Fruit fly (Drosophila melanogaster) whole organism, embryonic: ENCODE data around the gene slmb.

ENCODE experiments used
- C15 ChIP-seq: fragments of 200-800 bp; sonication (Bioruptor generic); IDR thresholded peaks from 3 replicates; pipeline ENCODE4 v1.3.6; 2022; ENCODE audit warnings: missing biosample characterization, missing genetic modification characterization
- CG10321 ChIP-seq: fragments of 200-800 bp; sonication (Bioruptor generic); IDR thresholded peaks from 2 replicates; pipeline ENCODE4 v1.3.6; 2022; ENCODE audit warnings: missing biosample characterization, missing genetic modification characterization
- CG10431 ChIP-seq: fragments of 200-800 bp; sonication (Bioruptor generic); optimal IDR thresholded peaks from 3 replicates; lab custom pipeline; 2018; ENCODE audit warnings: missing biosample characterization, mild to moderate bottlenecking, missing genetic modification characterization
- CG10543 ChIP-seq: fragments of 200-800 bp; sonication (Bioruptor generic); optimal IDR thresholded peaks from 3 replicates; lab custom pipeline; 2017; ENCODE audit warnings: missing biosample characterization, mild to moderate bottlenecking, missing genetic modification characterization, moderate library complexity
- CG12236 ChIP-seq: fragments of 200-800 bp; sonication (Bioruptor generic); optimal IDR thresholded peaks from 2 replicates; lab custom pipeline; 2016; ENCODE audit warnings: missing biosample characterization, missing genetic modification characterization
- CG13424 ChIP-seq: fragments of 200-800 bp; sonication (Bioruptor generic); optimal IDR thresholded peaks from 2 replicates; lab custom pipeline; 2019; ENCODE audit warnings: missing biosample characterization, mild to moderate bottlenecking, missing genetic modification characterization, moderate library complexity
- CG14965 ChIP-seq: fragments of 200-800 bp; sonication (Bioruptor generic); optimal IDR thresholded peaks from 2 replicates; lab custom pipeline; 2016; ENCODE audit warnings: missing biosample characterization, missing genetic modification characterization, borderline replicate concordance
- CG16813 ChIP-seq: fragments of 200-800 bp; sonication (Bioruptor generic); IDR thresholded peaks from 3 replicates; pipeline ENCODE4 v1.3.6; 2022; ENCODE audit warnings: missing biosample characterization, missing genetic modification characterization; ENCODE audit not compliant: partially characterized antibody
- CG17612 ChIP-seq: fragments of 200-800 bp; sonication (Bioruptor generic); IDR thresholded peaks from 2 replicates; pipeline ENCODE4 v1.3.6; 2022; ENCODE audit warnings: missing biosample characterization, missing genetic modification characterization
- CG17912 ChIP-seq: fragments of 200-800 bp; sonication (Bioruptor generic); optimal IDR thresholded peaks from 2 replicates; lab custom pipeline; 2018; ENCODE audit warnings: missing biosample characterization, mild to moderate bottlenecking, missing genetic modification characterization
- CG30020 ChIP-seq: fragments of 200-800 bp; optimal IDR thresholded peaks from 2 replicates; lab custom pipeline; 2019; ENCODE audit warnings: missing biosample characterization, mild to moderate bottlenecking, missing genetic modification characterization, moderate library complexity
- CG30403 ChIP-seq: fragments of 200-800 bp; sonication (Bioruptor generic); optimal IDR thresholded peaks from 3 replicates; lab custom pipeline; 2016; ENCODE audit warnings: missing biosample characterization, missing genetic modification characterization
- CG34224 ChIP-seq: fragments of 200-800 bp; sonication (Bioruptor generic); IDR thresholded peaks from 3 replicates; pipeline ENCODE4 v1.3.6; 2022; ENCODE audit warnings: missing biosample characterization, missing genetic modification characterization; ENCODE audit not compliant: partially characterized antibody
- CG42726 ChIP-seq: fragments of 200-800 bp; sonication (Bioruptor generic); IDR thresholded peaks from 2 replicates; pipeline ENCODE4 v1.3.6; 2022; ENCODE audit warnings: missing biosample characterization, missing genetic modification characterization; ENCODE audit not compliant: partially characterized antibody
- CG6791 ChIP-seq: fragments of 200-800 bp; sonication (Bioruptor generic); IDR thresholded peaks from 3 replicates; pipeline ENCODE4 v1.3.6; 2022; ENCODE audit warnings: missing biosample characterization, missing genetic modification characterization; ENCODE audit not compliant: partially characterized antibody
- CG7839 ChIP-seq: fragments of 200-800 bp; sonication (Bioruptor generic); optimal IDR thresholded peaks from 3 replicates; lab custom pipeline; 2018; ENCODE audit warnings: missing biosample characterization, mild to moderate bottlenecking, missing genetic modification characterization, moderate library complexity
- CkIIα-i1 ChIP-seq: fragments of 200-800 bp; sonication (Bioruptor generic); IDR thresholded peaks from 2 replicates; pipeline ENCODE4 v1.3.6; 2022; ENCODE audit warnings: missing biosample characterization, missing genetic modification characterization
- Doc2 ChIP-seq: fragments of 200-800 bp; sonication (Bioruptor generic); IDR thresholded peaks from 2 replicates; pipeline ENCODE4 v1.3.6; 2022; ENCODE audit warnings: missing biosample characterization, missing genetic modification characterization
- Doc3 ChIP-seq: fragments of 200-800 bp; sonication (Bioruptor generic); IDR thresholded peaks from 3 replicates; pipeline ENCODE4 v1.3.6; 2022; ENCODE audit warnings: missing biosample characterization, missing genetic modification characterization; ENCODE audit not compliant: partially characterized antibody
- Dp ChIP-seq: fragments of 200-800 bp; sonication (Bioruptor generic); optimal IDR thresholded peaks from 2 replicates; lab custom pipeline; 2018; ENCODE audit warnings: missing biosample characterization, mild to moderate bottlenecking, missing genetic modification characterization, moderate library complexity
- H15 ChIP-seq: fragments of 200-800 bp; sonication (Bioruptor generic); IDR thresholded peaks from 3 replicates; pipeline ENCODE4 v1.3.6; 2022; ENCODE audit warnings: missing biosample characterization, missing genetic modification characterization
- HHEX ChIP-seq: fragments of 200-800 bp; sonication (Bioruptor generic); optimal IDR thresholded peaks from 3 replicates; lab custom pipeline; 2017; ENCODE audit warnings: missing biosample characterization, mild to moderate bottlenecking, missing genetic modification characterization, missing genetic modification reagents
- HLH4C ChIP-seq: fragments of 200-800 bp; sonication (Bioruptor generic); IDR thresholded peaks from 3 replicates; pipeline ENCODE4 v1.3.6; 2022; ENCODE audit warnings: missing biosample characterization, missing genetic modification characterization; ENCODE audit not compliant: partially characterized antibody
- HmgZ ChIP-seq: fragments of 200-800 bp; sonication (Bioruptor generic); optimal IDR thresholded peaks from 2 replicates; lab custom pipeline; 2018; ENCODE audit warnings: missing biosample characterization, mild to moderate bottlenecking, missing genetic modification characterization
- Hmr ChIP-seq: fragments of 200-800 bp; sonication (Bioruptor generic); optimal IDR thresholded peaks from 3 replicates; lab custom pipeline; 2017; ENCODE audit warnings: mild to moderate bottlenecking, missing biosample characterization, missing genetic modification reagents, missing genetic modification characterization
- Lim3 ChIP-seq: fragments of 200-800 bp; sonication (Bioruptor generic); IDR thresholded peaks from 2 replicates; pipeline ENCODE4 v1.3.6; 2022; ENCODE audit warnings: missing biosample characterization, missing genetic modification characterization
- MESR4 ChIP-seq: fragments of 200-800 bp; sonication (Bioruptor generic); optimal IDR thresholded peaks from 2 replicates; lab custom pipeline; 2018; ENCODE audit warnings: missing biosample characterization, mild to moderate bottlenecking, missing genetic modification characterization, moderate library complexity
- Max ChIP-seq: fragments of 200-800 bp; sonication (Bioruptor generic); optimal IDR thresholded peaks from 2 replicates; lab custom pipeline; 2016; ENCODE audit warnings: missing biosample characterization, mild to moderate bottlenecking, missing genetic modification characterization
- NC2β ChIP-seq: fragments of 200-800 bp; sonication (Bioruptor generic); optimal IDR thresholded peaks from 2 replicates; lab custom pipeline; 2016; ENCODE audit warnings: missing biosample characterization, missing genetic modification characterization
- Nf-YC ChIP-seq: fragments of 200-800 bp; optimal IDR thresholded peaks from 3 replicates; lab custom pipeline; 2019; ENCODE audit warnings: missing biosample characterization, mild to moderate bottlenecking, missing genetic modification characterization, moderate library complexity
- Pdp1 ChIP-seq, 2 experiments: fragments of 200-800 bp; sonication (Bioruptor generic); optimal IDR thresholded peaks; 3 replicates each; lab custom pipeline; 2016; ENCODE audit warnings: missing biosample characterization in 2 of 2, missing genetic modification characterization in 2 of 2, mild to moderate bottlenecking in 1 of 2, moderate library complexity in 1 of 2
- Ravus ChIP-seq: fragments of 200-800 bp; sonication (Bioruptor generic); IDR thresholded peaks from 2 replicates; pipeline ENCODE4 v1.3.6; 2022; ENCODE audit warnings: missing biosample characterization, missing genetic modification characterization
- Sry-δ ChIP-seq: fragments of 200-800 bp; sonication (Bioruptor generic); optimal IDR thresholded peaks from 2 replicates; lab custom pipeline; 2016; ENCODE audit warnings: missing biosample characterization, missing genetic modification characterization
- aop ChIP-seq: fragments of 200-800 bp; sonication (Bioruptor generic); IDR thresholded peaks from 2 replicates; pipeline ENCODE4 v1.3.6; 2022; ENCODE audit warnings: missing biosample characterization, missing genetic modification characterization
- bbx ChIP-seq: fragments of 200-800 bp; sonication (Bioruptor generic); IDR thresholded peaks from 2 replicates; pipeline ENCODE4 v1.3.6; 2022; ENCODE audit warnings: missing biosample characterization, missing genetic modification characterization; ENCODE audit not compliant: partially characterized antibody
- bsh ChIP-seq, 2 experiments: fragments of 200-800 bp; sonication (Bioruptor generic); optimal IDR thresholded peaks; 2 replicates each; lab custom pipeline; 2017 to 2018; ENCODE audit warnings: mild to moderate bottlenecking in 2 of 2, missing biosample characterization in 2 of 2, missing genetic modification characterization in 2 of 2, moderate library complexity in 1 of 2
- dysf ChIP-seq: fragments of 200-800 bp; sonication (Bioruptor generic); IDR thresholded peaks from 3 replicates; pipeline ENCODE4 v1.3.6; 2022; ENCODE audit warnings: missing biosample characterization, missing genetic modification characterization
- emc ChIP-seq: fragments of 200-800 bp; sonication (Bioruptor generic); optimal IDR thresholded peaks from 2 replicates; lab custom pipeline; 2016; ENCODE audit warnings: missing biosample characterization, missing genetic modification characterization
- eyg ChIP-seq: fragments of 200-800 bp; sonication (Bioruptor generic); optimal IDR thresholded peaks from 3 replicates; lab custom pipeline; 2016; ENCODE audit warnings: missing biosample characterization, missing genetic modification characterization
- fd64A ChIP-seq: fragments of 200-800 bp; sonication (Bioruptor generic); optimal IDR thresholded peaks from 3 replicates; lab custom pipeline; 2018; ENCODE audit warnings: missing biosample characterization, mild to moderate bottlenecking, missing genetic modification characterization
- ind ChIP-seq: fragments of 200-800 bp; sonication (Bioruptor generic); optimal IDR thresholded peaks from 3 replicates; lab custom pipeline; 2016; ENCODE audit warnings: missing biosample characterization, missing genetic modification characterization
- jing ChIP-seq: fragments of 200-800 bp; sonication (Bioruptor generic); optimal IDR thresholded peaks from 2 replicates; lab custom pipeline; 2018; ENCODE audit warnings: missing biosample characterization, mild to moderate bottlenecking, missing genetic modification characterization
- nom ChIP-seq: fragments of 200-800 bp; sonication (Bioruptor generic); optimal IDR thresholded peaks from 2 replicates; lab custom pipeline; 2017; ENCODE audit warnings: missing biosample characterization, missing genetic modification characterization, mild to moderate bottlenecking, moderate library complexity, missing genetic modification reagents
- odd ChIP-seq: fragments of 200-800 bp; sonication (Bioruptor generic); optimal IDR thresholded peaks from 2 replicates; lab custom pipeline; 2017; ENCODE audit warnings: missing biosample characterization, mild to moderate bottlenecking, missing genetic modification characterization
- pfk ChIP-seq: fragments of 200-800 bp; sonication (Bioruptor generic); optimal IDR thresholded peaks from 2 replicates; lab custom pipeline; 2018; ENCODE audit warnings: missing biosample characterization, mild to moderate bottlenecking, missing genetic modification characterization, moderate library complexity
- slp2 ChIP-seq: fragments of 200-800 bp; sonication (Bioruptor generic); optimal IDR thresholded peaks from 2 replicates; lab custom pipeline; 2016; ENCODE audit warnings: missing biosample characterization, missing genetic modification characterization
- ssp ChIP-seq: fragments of 200-800 bp; sonication (Bioruptor generic); IDR thresholded peaks from 2 replicates; pipeline ENCODE4 v1.3.6; 2022; ENCODE audit warnings: missing biosample characterization, missing genetic modification characterization
- twi ChIP-seq: fragments of 200-800 bp; optimal IDR thresholded peaks from 2 replicates; lab custom pipeline; 2019; ENCODE audit warnings: missing biosample characterization, mild to moderate bottlenecking, missing genetic modification characterization, moderate library complexity

slmb gene

dm6 chr3R:21118784-21119183 lies 8.5 kb downstream of the slmb start, which contains the start of gene Bdbt (continued):
- no peak for TF ChIP-seq Nf-YC (tag; lab: Kevin White, UChicago)
- TF ChIP-seq CG10431 = no peak
- TF ChIP-seq slp2 (GFP tag; lab: Kevin White, UChicago) = no peak
- TF ChIP-seq NC2β (GFP tag; lab: Kevin White, UChicago) = no peak
- no peak for TF ChIP-seq eyg (GFP tag; lab: Kevin White, UChicago)
- TF ChIP-seq emc = no peak
- no peak for TF ChIP-seq bsh (GFP tag; optimal IDR thresholded peaks at IDR 0.05; lab: Kevin White, UChicago)
- TF ChIP-seq, all 482 proteins: peak for 129

- TF ChIP-seq CG17612 (GFP tag; lab: Robert Waterston, UW) = no peak
- TF ChIP-seq ssp (GFP tag; lab: Robert Waterston, UW) = peak; percentile 46
- no peak for TF ChIP-seq twi (tag; lab: Kevin White, UChicago)
- TF ChIP-seq HmgZ (tag; lab: Kevin White, UChicago) = peak; percentile 23
- TF ChIP-seq CG7839 (tag; lab: Kevin White, UChicago) = no peak
- no peak for TF ChIP-seq ind (GFP tag; lab: Kevin White, UChicago)
- no peak for TF ChIP-seq CG17912 (GFP tag; lab: Kevin White, UChicago)
- TF ChIP-seq CkIIα-i1 (GFP tag; lab: Robert Waterston, UW) = no peak
- TF ChIP-seq Max (GFP tag; lab: Kevin White, UChicago) = peak; percentile 91
- TF ChIP-seq aop (GFP tag; lab: Robert Waterston, UW) = no peak
- no peak for TF ChIP-seq nom (GFP tag; lab: Kevin White, UChicago)
- no peak for TF ChIP-seq Lim3 (GFP tag; lab: Robert Waterston, UW)
- TF ChIP-seq CG42726 (GFP tag; lab: Robert Waterston, UW) = no peak
- TF ChIP-seq Ravus (GFP tag; lab: Robert Waterston, UW) = no peak
- peak; percentile 10 for TF ChIP-seq CG30020 (tag; lab: Kevin White, UChicago)
- no peak for TF ChIP-seq CG10321 (GFP tag; lab: Robert Waterston, UW)
- TF ChIP-seq jing (GFP tag; lab: Kevin White, UChicago) = no peak
- TF ChIP-seq CG6791 (GFP tag; lab: Robert Waterston, UW) = peak; percentile 50; the same call in 1 of the 3 replicates
- TF ChIP-seq HLH4C (GFP tag; lab: Robert Waterston, UW) = peak; percentile 43; the same call in 1 of the 3 replicates
- no peak for TF ChIP-seq CG30403 (GFP tag; lab: Kevin White, UChicago)
- TF ChIP-seq fd64A = no peak
- no peak for TF ChIP-seq dysf (GFP tag; lab: Robert Waterston, UW)
- no peak for TF ChIP-seq odd (GFP tag; lab: Kevin White, UChicago)
- TF ChIP-seq CG13424 (tag; lab: Kevin White, UChicago) = no peak
- peak in 1 of 2 experiments; percentile 28 for TF ChIP-seq Pdp1 (GFP tag; optimal IDR thresholded peaks at IDR 0.05; lab: Kevin White, UChicago)
- 0 out of 2 replicates have a peak, but pooled peaks have one; percentile 31 for TF ChIP-seq bbx (GFP tag; lab: Robert Waterston, UW)
- no peak for TF ChIP-seq CG12236 (GFP tag; lab: Kevin White, UChicago)
- TF ChIP-seq C15 (GFP tag; lab: Robert Waterston, UW) = no peak
- TF ChIP-seq CG34224 (GFP tag; lab: Robert Waterston, UW) = peak; percentile 25; the same call in 1 of the 3 replicates
- TF ChIP-seq CG10543 (GFP tag; lab: Kevin White, UChicago) = no peak
- TF ChIP-seq Sry-δ = peak; percentile 20
- peak; percentile 64 for TF ChIP-seq MESR4
- no peak for TF ChIP-seq Hmr
- no peak for TF ChIP-seq CG14965
- TF ChIP-seq Doc3 (GFP tag; lab: Robert Waterston, UW) = peak; percentile 41; the same call in 1 of the 3 replicates
- TF ChIP-seq Dp (GFP tag; lab: Kevin White, UChicago) = peak; percentile 84
- no peak for TF ChIP-seq H15 (GFP tag; lab: Robert Waterston, UW)
- peak; percentile 15; the same call in 1 of the 3 replicates for TF ChIP-seq CG16813 (GFP tag; lab: Robert Waterston, UW)
- TF ChIP-seq pfk = no peak
- no peak for TF ChIP-seq Doc2 (GFP tag; lab: Robert Waterston, UW)
- TF ChIP-seq HHEX = no peak
These were observed 11.2 kb downstream of the slmb start, which contains the start of gene ppan for dm6 chr3R:21116057-21116456. TSS of gene ppan (plus strand) at chr3R:21116254.
